Fruit fly (Drosophila melanogaster) whole organism, embryonic: ENCODE measurements around the gene Ugt305A1.
A peak's percentile ranks its signal among the peaks of the same experiment; 100 is the strongest.

ENCODE experiments used
- ATbp ChIP-seq: fragments of 200-800 bp; sonication (Bioruptor generic); optimal IDR thresholded peaks from 2 replicates; lab custom pipeline; 2017; ENCODE audit warnings: missing biosample characterization, mild to moderate bottlenecking, missing genetic modification characterization, missing genetic modification reagents
- Aef1 ChIP-seq: fragments of 200-800 bp; sonication (Bioruptor generic); IDR thresholded peaks from 3 replicates; pipeline ENCODE4 v1.3.6; 2022; ENCODE audit warnings: missing biosample characterization, missing genetic modification characterization
- BEAF-32 ChIP-seq: fragments of 200-800 bp; sonication (Bioruptor generic); optimal IDR thresholded peaks from 3 replicates; lab custom pipeline; 2017; ENCODE audit warnings: missing biosample characterization, missing genetic modification characterization, mild to moderate bottlenecking, moderate library complexity, missing genetic modification reagents
- Bgb ChIP-seq: fragments of 200-800 bp; sonication (Bioruptor generic); IDR thresholded peaks from 2 replicates; pipeline ENCODE4 v1.3.6; 2022; ENCODE audit warnings: missing biosample characterization, missing genetic modification characterization; ENCODE audit not compliant: partially characterized antibody
- BtbVII ChIP-seq: fragments of 200-800 bp; sonication (Bioruptor generic); optimal IDR thresholded peaks from 3 replicates; lab custom pipeline; 2017; ENCODE audit warnings: missing biosample characterization, mild to moderate bottlenecking, missing genetic modification characterization
- CG10462 ChIP-seq: fragments of 200-800 bp; sonication (Bioruptor generic); optimal IDR thresholded peaks from 2 replicates; lab custom pipeline; 2016; ENCODE audit warnings: missing biosample characterization, missing genetic modification characterization
- CG11398 ChIP-seq: fragments of 200-800 bp; sonication (Bioruptor generic); optimal IDR thresholded peaks from 2 replicates; lab custom pipeline; 2016; ENCODE audit warnings: missing biosample characterization, missing genetic modification characterization
- CG11456 ChIP-seq: fragments of 200-800 bp; sonication (Bioruptor generic); IDR thresholded peaks from 3 replicates; pipeline ENCODE4 v1.3.6; 2022; ENCODE audit warnings: missing biosample characterization, missing genetic modification characterization
- CG1233 ChIP-seq: fragments of 200-800 bp; sonication (Bioruptor generic); optimal IDR thresholded peaks from 4 replicates; lab custom pipeline; 2018; ENCODE audit warnings: missing biosample characterization, mild to moderate bottlenecking, missing genetic modification characterization
- CG12391 ChIP-seq: fragments of 200-800 bp; sonication (Bioruptor generic); optimal IDR thresholded peaks from 3 replicates; lab custom pipeline; 2018; ENCODE audit warnings: missing biosample characterization, mild to moderate bottlenecking, missing genetic modification characterization, moderate library complexity
- CG12744 ChIP-seq: fragments of 200-800 bp; sonication (Bioruptor generic); optimal IDR thresholded peaks from 2 replicates; lab custom pipeline; 2016; ENCODE audit warnings: missing biosample characterization, missing genetic modification characterization
- CG12769 ChIP-seq: fragments of 200-800 bp; sonication (Bioruptor generic); optimal IDR thresholded peaks from 2 replicates; lab custom pipeline; 2019; ENCODE audit warnings: missing biosample characterization, mild to moderate bottlenecking, missing genetic modification characterization, moderate library complexity
- CG14710 ChIP-seq: fragments of 200-800 bp; sonication (Bioruptor generic); optimal IDR thresholded peaks from 3 replicates; lab custom pipeline; 2019; ENCODE audit warnings: missing biosample characterization, mild to moderate bottlenecking, missing genetic modification characterization, moderate library complexity
- CG14965 ChIP-seq: fragments of 200-800 bp; sonication (Bioruptor generic); optimal IDR thresholded peaks from 2 replicates; lab custom pipeline; 2016; ENCODE audit warnings: missing biosample characterization, missing genetic modification characterization, borderline replicate concordance
- CG15011 ChIP-seq: fragments of 200-800 bp; sonication (Bioruptor generic); optimal IDR thresholded peaks from 3 replicates; lab custom pipeline; 2018; ENCODE audit warnings: missing biosample characterization, mild to moderate bottlenecking, missing genetic modification characterization
- CG16813 ChIP-seq: fragments of 200-800 bp; sonication (Bioruptor generic); IDR thresholded peaks from 3 replicates; pipeline ENCODE4 v1.3.6; 2022; ENCODE audit warnings: missing biosample characterization, missing genetic modification characterization; ENCODE audit not compliant: partially characterized antibody
- CG17829 ChIP-seq: fragments of 200-800 bp; optimal IDR thresholded peaks from 2 replicates; lab custom pipeline; 2019; ENCODE audit warnings: missing biosample characterization, mild to moderate bottlenecking, missing genetic modification characterization, moderate library complexity
- CG3847 ChIP-seq: fragments of 200-800 bp; sonication (Bioruptor generic); IDR thresholded peaks from 2 replicates; pipeline ENCODE4 v1.3.6; 2022; ENCODE audit warnings: missing biosample characterization, missing genetic modification characterization
- CG4404 ChIP-seq: fragments of 200-800 bp; sonication (Bioruptor generic); IDR thresholded peaks from 2 replicates; pipeline ENCODE4 v1.3.6; 2022; ENCODE audit warnings: missing biosample characterization, missing genetic modification characterization
- CG6175 ChIP-seq: fragments of 200-800 bp; sonication (Bioruptor generic); IDR thresholded peaks from 3 replicates; pipeline ENCODE4 v1.3.6; 2022; ENCODE audit warnings: missing biosample characterization, missing genetic modification characterization
- CG6272 ChIP-seq: fragments of 200-800 bp; sonication (Bioruptor generic); IDR thresholded peaks from 2 replicates; pipeline ENCODE4 v1.3.6; 2022; ENCODE audit warnings: missing biosample characterization, missing genetic modification characterization
- CG6854 ChIP-seq: fragments of 200-800 bp; sonication (Bioruptor generic); optimal IDR thresholded peaks from 3 replicates; lab custom pipeline; 2017; ENCODE audit warnings: missing biosample characterization, mild to moderate bottlenecking, missing genetic modification characterization
- CG8924 ChIP-seq: fragments of 200-800 bp; optimal IDR thresholded peaks from 3 replicates; lab custom pipeline; 2019; ENCODE audit warnings: missing biosample characterization, mild to moderate bottlenecking, missing genetic modification characterization, moderate library complexity
- Camta ChIP-seq: fragments of 200-800 bp; sonication (Bioruptor generic); optimal IDR thresholded peaks from 2 replicates; lab custom pipeline; 2016; ENCODE audit warnings: missing biosample characterization, missing genetic modification characterization
- D ChIP-seq, 2 experiments: fragments of 200-800 bp in 1 of 2; fragments of >200 bp in 1 of 2; sonication (Bioruptor generic) in 1 of 2; optimal IDR thresholded peaks; 2 replicates in 1 of 2; 3 replicates in 1 of 2; lab custom pipeline; 2017; ENCODE audit warnings: mild to moderate bottlenecking in 1 of 2, missing biosample characterization in 1 of 2, missing genetic modification characterization in 1 of 2, missing genetic modification reagents in 1 of 2
- H15 ChIP-seq: fragments of 200-800 bp; sonication (Bioruptor generic); IDR thresholded peaks from 3 replicates; pipeline ENCODE4 v1.3.6; 2022; ENCODE audit warnings: missing biosample characterization, missing genetic modification characterization
- HLHmδ ChIP-seq: fragments of 200-800 bp; sonication (Bioruptor generic); optimal IDR thresholded peaks from 2 replicates; lab custom pipeline; 2018; ENCODE audit warnings: missing biosample characterization, mild to moderate bottlenecking, missing genetic modification characterization, moderate library complexity
- Jarid2 ChIP-seq: fragments of 200-800 bp; sonication (Bioruptor generic); optimal IDR thresholded peaks from 3 replicates; lab custom pipeline; 2017; ENCODE audit warnings: mild to moderate bottlenecking, missing biosample characterization, missing genetic modification reagents, missing genetic modification characterization
- Mad ChIP-seq: fragments of 200-800 bp; sonication (Bioruptor generic); optimal IDR thresholded peaks from 2 replicates; lab custom pipeline; 2016; ENCODE audit warnings: missing biosample characterization, missing genetic modification characterization
- NC2α ChIP-seq: fragments of 200-800 bp; sonication (Bioruptor generic); optimal IDR thresholded peaks from 2 replicates; lab custom pipeline; 2016; ENCODE audit warnings: missing biosample characterization, missing genetic modification characterization
- NC2β ChIP-seq: fragments of 200-800 bp; sonication (Bioruptor generic); optimal IDR thresholded peaks from 2 replicates; lab custom pipeline; 2016; ENCODE audit warnings: missing biosample characterization, missing genetic modification characterization
- Optix ChIP-seq: fragments of 200-800 bp; sonication (Bioruptor generic); IDR thresholded peaks from 3 replicates; pipeline ENCODE4 v1.3.6; 2022; ENCODE audit warnings: missing biosample characterization, missing genetic modification characterization
- Side ChIP-seq: fragments of 200-800 bp; sonication (Bioruptor generic); optimal IDR thresholded peaks from 2 replicates; lab custom pipeline; 2016; ENCODE audit warnings: missing biosample characterization, missing genetic modification characterization
- TFAM ChIP-seq: fragments of 200-800 bp; sonication (Bioruptor generic); optimal IDR thresholded peaks from 2 replicates; lab custom pipeline; 2017; ENCODE audit warnings: missing biosample characterization, missing genetic modification characterization, inconsistent platforms
- Usf ChIP-seq: fragments of 200-800 bp; sonication (Bioruptor generic); optimal IDR thresholded peaks from 2 replicates; lab custom pipeline; 2017; ENCODE audit warnings: missing genotype, missing biosample characterization, missing genetic modification characterization
- bab2 ChIP-seq: fragments of 200-800 bp; sonication (Bioruptor generic); optimal IDR thresholded peaks from 2 replicates; lab custom pipeline; 2016; ENCODE audit warnings: missing biosample characterization, missing genetic modification characterization
- br ChIP-seq: fragments of >200 bp; optimal IDR thresholded peaks from 2 replicates; lab custom pipeline; 2017
- cato ChIP-seq: fragments of 200-800 bp; sonication (Bioruptor generic); optimal IDR thresholded peaks from 2 replicates; lab custom pipeline; 2016; ENCODE audit warnings: missing biosample characterization, missing genetic modification characterization, borderline replicate concordance
- dimm ChIP-seq: fragments of 200-800 bp; sonication (Bioruptor generic); IDR thresholded peaks from 2 replicates; pipeline ENCODE4 v1.3.6; 2022; ENCODE audit warnings: missing biosample characterization, missing genetic modification characterization
- disco-r ChIP-seq: fragments of 200-800 bp; sonication (Bioruptor generic); optimal IDR thresholded peaks from 2 replicates; lab custom pipeline; 2016; ENCODE audit warnings: missing biosample characterization, missing genetic modification characterization
- fd96Cb ChIP-seq: fragments of 200-800 bp; sonication (Bioruptor generic); optimal IDR thresholded peaks from 2 replicates; lab custom pipeline; 2018; ENCODE audit warnings: missing biosample characterization, mild to moderate bottlenecking, missing genetic modification characterization, moderate library complexity
- gsb-n ChIP-seq: fragments of 200-800 bp; sonication (Bioruptor generic); optimal IDR thresholded peaks from 3 replicates; lab custom pipeline; 2018; ENCODE audit warnings: missing biosample characterization, mild to moderate bottlenecking, missing genetic modification characterization
- ken ChIP-seq: fragments of 200-800 bp; sonication (Bioruptor generic); IDR thresholded peaks from 3 replicates; pipeline ENCODE4 v1.3.6; 2022; ENCODE audit warnings: missing biosample characterization, missing genetic modification characterization
- lilli ChIP-seq: fragments of 200-800 bp; sonication (Bioruptor generic); optimal IDR thresholded peaks from 3 replicates; lab custom pipeline; 2016; ENCODE audit warnings: missing biosample characterization, missing genetic modification characterization
- lola ChIP-seq, 3 experiments: fragments of >200 bp in 2 of 3; fragments of 200-800 bp in 1 of 3; sonication (Bioruptor generic) in 1 of 3; optimal IDR thresholded peaks; 2 replicates each; lab custom pipeline; 2017 to 2019; ENCODE audit warnings: missing biosample characterization in 3 of 3, missing genetic modification characterization in 3 of 3, mild to moderate bottlenecking in 1 of 3, moderate library complexity in 1 of 3
- phol ChIP-seq: fragments of 200-800 bp; sonication (Bioruptor generic); optimal IDR thresholded peaks from 3 replicates; lab custom pipeline; 2018; ENCODE audit warnings: missing biosample characterization, mild to moderate bottlenecking, missing genetic modification characterization, moderate library complexity
- ranshi ChIP-seq: fragments of 200-800 bp; sonication (Bioruptor generic); IDR thresholded peaks from 2 replicates; pipeline ENCODE4 v1.3.6; 2022; ENCODE audit warnings: missing biosample characterization, missing genetic modification characterization
- scrt ChIP-seq: fragments of 200-800 bp; sonication (Bioruptor generic); optimal IDR thresholded peaks from 2 replicates; lab custom pipeline; 2018; ENCODE audit warnings: missing biosample characterization, mild to moderate bottlenecking, missing genetic modification characterization, moderate library complexity
- sd ChIP-seq: fragments of 200-800 bp; sonication (Bioruptor generic); optimal IDR thresholded peaks from 3 replicates; lab custom pipeline; 2018; ENCODE audit warnings: missing biosample characterization, mild to moderate bottlenecking, missing genetic modification characterization, moderate library complexity
- unpg ChIP-seq: fragments of 200-800 bp; sonication (Bioruptor generic); optimal IDR thresholded peaks from 3 replicates; lab custom pipeline; 2018; ENCODE audit warnings: missing biosample characterization, mild to moderate bottlenecking, missing genetic modification characterization, moderate library complexity

The Ugt305A1 gene

dm6 chr3L:4014349-4014748, 45.2 kb upstream of the Ugt305A1 start (continued):
- 0 out of 3 replicates have a peak, but pooled peaks have one; percentile 15 for TF ChIP-seq H15 (GFP tag; lab: Robert Waterston, UW)
- TF ChIP-seq CG11456, result no peak
- TF ChIP-seq CG12391 (tag; lab: Kevin White, UChicago), result no peak
- no peak for TF ChIP-seq CG15011
- no peak for TF ChIP-seq CG11398 (GFP tag; lab: Kevin White, UChicago)
- TF ChIP-seq CG10462 (GFP tag; lab: Kevin White, UChicago), result no peak
- TF ChIP-seq CG14965, result no peak
- no peak for TF ChIP-seq bab2 (GFP tag; lab: Kevin White, UChicago)
- no peak for TF ChIP-seq sd (tag; lab: Kevin White, UChicago)
- no peak for TF ChIP-seq Optix (GFP tag; lab: Robert Waterston, UW)
- TF ChIP-seq CG6175, result no peak
- no peak for TF ChIP-seq CG16813
- no peak for TF ChIP-seq CG8924
- no peak for TF ChIP-seq TFAM (GFP tag; lab: Kevin White, UChicago)

dm6 chr3L:4016754-4017153, 42.8 kb upstream of the Ugt305A1 start:
- TF ChIP-seq NC2α (GFP tag; lab: Kevin White, UChicago), result no peak
- peak; percentile 79 for TF ChIP-seq CG17829 (tag; lab: Kevin White, UChicago)
- peak; percentile 43 for TF ChIP-seq CG12769
- TF ChIP-seq scrt (GFP tag; lab: Kevin White, UChicago), result peak; percentile 23
- no peak for TF ChIP-seq D (optimal IDR thresholded peaks at IDR 0.05; lab: Kevin White, UChicago)
- TF ChIP-seq D (GFP tag; optimal IDR thresholded peaks at IDR 0.05; lab: Kevin White, UChicago), result peak; percentile 70
- TF ChIP-seq ATbp (GFP tag; lab: Kevin White, UChicago), result peak; percentile 62
- TF ChIP-seq CG3847 (GFP tag; lab: Robert Waterston, UW), result peak; percentile 39; the same call in 1 of the 2 replicates
- no peak for TF ChIP-seq CG6854
- TF ChIP-seq Side (GFP tag; lab: Kevin White, UChicago), result peak; percentile 45
- TF ChIP-seq ranshi, result peak; percentile 78; the same call in 1 of the 2 replicates
- TF ChIP-seq Aef1 (GFP tag; lab: Robert Waterston, UW), result peak; percentile 36; the same call in 1 of the 3 replicates
- TF ChIP-seq BtbVII (GFP tag; lab: Kevin White, UChicago), result no peak
- TF ChIP-seq CG1233 (GFP tag; lab: Kevin White, UChicago), result peak; percentile 60
- no peak for TF ChIP-seq Jarid2 (GFP tag; lab: Kevin White, UChicago)
- TF ChIP-seq ken, result peak; percentile 75
- peak; percentile 65 for TF ChIP-seq gsb-n (tag; lab: Kevin White, UChicago)
- peak; percentile 57 for TF ChIP-seq NC2β (GFP tag; lab: Kevin White, UChicago)
- peak; percentile 36 for TF ChIP-seq cato (GFP tag; lab: Kevin White, UChicago)
- TF ChIP-seq BEAF-32, result no peak
- TF ChIP-seq unpg (GFP tag; lab: Kevin White, UChicago), result peak; percentile 73
- peak; percentile 86 for TF ChIP-seq CG4404 (GFP tag; lab: Robert Waterston, UW)
- TF ChIP-seq CG12744 (GFP tag; lab: Kevin White, UChicago), result no peak
- TF ChIP-seq Camta (GFP tag; lab: Kevin White, UChicago), result peak; percentile 36
- TF ChIP-seq fd96Cb (tag; lab: Kevin White, UChicago), result peak; percentile 76
- TF ChIP-seq disco-r (GFP tag; lab: Kevin White, UChicago), result no peak
- TF ChIP-seq lola (GFP tag; optimal IDR thresholded peaks at IDR 0.05; lab: Kevin White, UChicago), result peak in 1 of 3 experiments; percentile 76
- TF ChIP-seq br, result no peak
- TF ChIP-seq lilli (GFP tag; lab: Kevin White, UChicago), result peak; percentile 51
- peak; percentile 24 for TF ChIP-seq Mad (GFP tag; lab: Kevin White, UChicago)
- peak; percentile 33 for TF ChIP-seq Usf (GFP tag; lab: Kevin White, UChicago)
- no peak for TF ChIP-seq Bgb (GFP tag; lab: Robert Waterston, UW)
- TF ChIP-seq dimm (GFP tag; lab: Robert Waterston, UW), result no peak
- TF ChIP-seq CG14710 (tag; lab: Kevin White, UChicago), result peak; percentile 70
- peak; percentile 57 for TF ChIP-seq CG6272 (GFP tag; lab: Robert Waterston, UW)
- TF ChIP-seq HLHmδ (GFP tag; lab: Kevin White, UChicago), result no peak
- TF ChIP-seq phol (tag; lab: Kevin White, UChicago), result peak; percentile 76
